Worm (Caenorhabditis elegans): ENCODE results near the gene srh-28.

ce11 chrV:6736877-6737276, 38.7 kb downstream of the srh-28 start:
- no peak for TF ChIP-seq him-1 (tag; optimal IDR thresholded peaks at IDR 0.05)
- TF ChIP-seq dao-5 (tag; optimal IDR thresholded peaks at IDR 0.05) = no peak
